Fruit fly (Drosophila melanogaster) whole organism, wandering third instar larva: ENCODE measurements around the gene armi.
A peak's percentile ranks its signal among the peaks of the same experiment; 100 is the strongest.

Source experiments
- CG9705 ChIP-seq: fragments of 200-800 bp; sonication (Bioruptor generic); optimal IDR thresholded peaks from 2 replicates; lab custom pipeline; 2018; ENCODE audit warnings: missing biosample characterization, mild to moderate bottlenecking, missing genetic modification characterization
- Dif ChIP-seq: fragments of 200-275, 200-300 bp; sonication (Bioruptor generic); optimal IDR thresholded peaks from 2 replicates; lab custom pipeline; 2018; ENCODE audit warnings: missing biosample characterization, missing genetic modification characterization; ENCODE audit not compliant: partially characterized antibody
- HLH106 ChIP-seq: fragments of 200-800 bp; optimal IDR thresholded peaks from 3 replicates; lab custom pipeline; 2019; ENCODE audit warnings: missing biosample characterization, mild to moderate bottlenecking, missing genetic modification characterization, moderate library complexity
- Hnf4 ChIP-seq: fragments of 200-800 bp; sonication (Bioruptor generic); optimal IDR thresholded peaks from 2 replicates; lab custom pipeline; 2016; ENCODE audit warnings: missing biosample characterization, mild to moderate bottlenecking, missing genetic modification characterization
- Hr83 ChIP-seq: fragments of 200-300 bp; sonication (Bioruptor generic); optimal IDR thresholded peaks from 2 replicates; lab custom pipeline; 2016; ENCODE audit warnings: missing biosample characterization, mild to moderate bottlenecking, missing genetic modification characterization, moderate library complexity; ENCODE audit not compliant: poor library complexity, severe bottlenecking
- Jra ChIP-seq: sonication (Bioruptor generic); optimal IDR thresholded peaks from 2 replicates; lab custom pipeline; 2016; ENCODE audit warnings: missing biosample characterization, missing genetic modification characterization
- Mio ChIP-seq: sonication (Bioruptor generic); optimal IDR thresholded peaks from 2 replicates; lab custom pipeline; 2016; ENCODE audit warnings: missing biosample characterization, missing genetic modification characterization
- N ChIP-seq: fragments of >200 bp; optimal IDR thresholded peaks from 2 replicates; lab custom pipeline; 2018; ENCODE audit warnings: missing biosample characterization, missing external identifiers, missing genetic modification characterization
- OdsH ChIP-seq: fragments of 200-800 bp; sonication (Bioruptor generic); optimal IDR thresholded peaks from 2 replicates; lab custom pipeline; 2016; ENCODE audit warnings: missing biosample characterization, mild to moderate bottlenecking, missing genetic modification characterization
- Rel ChIP-seq, 2 experiments: fragments of 200-800 bp; sonication (Bioruptor generic) in 1 of 2; optimal IDR thresholded peaks; 2 replicates in 1 of 2; 3 replicates in 1 of 2; lab custom pipeline; 2016 to 2019; ENCODE audit warnings: mild to moderate bottlenecking in 2 of 2, missing biosample characterization in 2 of 2, missing genetic modification characterization in 2 of 2, moderate library complexity in 1 of 2
- Sp1 ChIP-seq: fragments of 200-800 bp; sonication (Bioruptor generic); optimal IDR thresholded peaks from 3 replicates; lab custom pipeline; 2019; ENCODE audit warnings: missing biosample characterization, mild to moderate bottlenecking, missing genetic modification characterization, moderate library complexity
- Vsx2 ChIP-seq: fragments of 200-300, 225-300 bp; sonication (Bioruptor generic); optimal IDR thresholded peaks from 2 replicates; lab custom pipeline; 2018; ENCODE audit warnings: missing biosample characterization, missing genetic modification characterization; ENCODE audit not compliant: partially characterized antibody
- br ChIP-seq: fragments of 200-800 bp; sonication (Bioruptor generic); optimal IDR thresholded peaks from 2 replicates; lab custom pipeline; 2016; ENCODE audit warnings: missing biosample characterization, missing genetic modification characterization
- brk ChIP-seq: fragments of 200-800 bp; sonication (Bioruptor generic); optimal IDR thresholded peaks from 2 replicates; lab custom pipeline; 2016; ENCODE audit warnings: missing biosample characterization, mild to moderate bottlenecking, missing genetic modification characterization
- dmrt93B ChIP-seq: fragments of 200-800 bp; sonication (Bioruptor generic); optimal IDR thresholded peaks from 2 replicates; lab custom pipeline; 2018; ENCODE audit warnings: missing biosample characterization, mild to moderate bottlenecking, missing genetic modification characterization
- dsf ChIP-seq: sonication (Bioruptor generic); optimal IDR thresholded peaks from 2 replicates; lab custom pipeline; 2016; ENCODE audit warnings: missing biosample characterization, missing genetic modification characterization, borderline replicate concordance
- ey ChIP-seq: fragments of 200-800 bp; sonication (Bioruptor generic); optimal IDR thresholded peaks from 2 replicates; lab custom pipeline; 2016; ENCODE audit warnings: missing biosample characterization, missing genetic modification characterization
- foxo ChIP-seq, 2 experiments: fragments of 200-800 bp; sonication (Bioruptor generic); optimal IDR thresholded peaks; 2 replicates in 1 of 2; 3 replicates in 1 of 2; lab custom pipeline; 2016 to 2017; ENCODE audit warnings: missing biosample characterization in 2 of 2, missing genetic modification characterization in 2 of 2
- fru ChIP-seq: fragments of 200-800 bp; sonication (Bioruptor generic); optimal IDR thresholded peaks from 3 replicates; lab custom pipeline; 2016; ENCODE audit warnings: missing biosample characterization, mild to moderate bottlenecking, missing genetic modification characterization
- h ChIP-seq: fragments of 200-800 bp; sonication (Bioruptor generic); optimal IDR thresholded peaks from 3 replicates; lab custom pipeline; 2016; ENCODE audit warnings: missing biosample characterization, mild to moderate bottlenecking, missing genetic modification characterization
- jim ChIP-seq: fragments of 175-275, 200-325 bp; sonication (Bioruptor generic); optimal IDR thresholded peaks from 2 replicates; lab custom pipeline; 2016; ENCODE audit warnings: missing biosample characterization, mild to moderate bottlenecking, missing genetic modification characterization
- lola ChIP-seq: fragments of >200 bp; optimal IDR thresholded peaks from 2 replicates; lab custom pipeline; 2017; ENCODE audit warnings: missing biosample characterization, missing genetic modification characterization
- pan ChIP-seq: fragments of >200 bp; optimal IDR thresholded peaks from 2 replicates; lab custom pipeline; 2017
- psq ChIP-seq: fragments of 200-800 bp; sonication (Bioruptor generic); optimal IDR thresholded peaks from 3 replicates; lab custom pipeline; 2017; ENCODE audit warnings: missing biosample characterization, mild to moderate bottlenecking, missing genetic modification characterization, moderate library complexity
- rgr ChIP-seq: fragments of 200-800 bp; sonication (Bioruptor generic); optimal IDR thresholded peaks from 3 replicates; lab custom pipeline; 2016; ENCODE audit warnings: missing biosample characterization, mild to moderate bottlenecking, missing genetic modification characterization
- sv ChIP-seq: fragments of 200-800 bp; sonication (Bioruptor generic); optimal IDR thresholded peaks from 3 replicates; lab custom pipeline; 2016; ENCODE audit warnings: missing biosample characterization, missing genetic modification characterization
- tai ChIP-seq: sonication (Bioruptor generic); optimal IDR thresholded peaks from 2 replicates; lab custom pipeline; 2016; ENCODE audit warnings: missing biosample characterization, missing genetic modification characterization
- usp ChIP-seq: fragments of >200 bp; optimal IDR thresholded peaks from 2 replicates; lab custom pipeline; 2017; ENCODE audit warnings: missing biosample characterization, missing genetic modification characterization
- woc ChIP-seq: sonication (Bioruptor generic); optimal IDR thresholded peaks from 2 replicates; lab custom pipeline; 2016; ENCODE audit warnings: missing biosample characterization, mild to moderate bottlenecking, missing genetic modification characterization

The armi gene

DNA sequence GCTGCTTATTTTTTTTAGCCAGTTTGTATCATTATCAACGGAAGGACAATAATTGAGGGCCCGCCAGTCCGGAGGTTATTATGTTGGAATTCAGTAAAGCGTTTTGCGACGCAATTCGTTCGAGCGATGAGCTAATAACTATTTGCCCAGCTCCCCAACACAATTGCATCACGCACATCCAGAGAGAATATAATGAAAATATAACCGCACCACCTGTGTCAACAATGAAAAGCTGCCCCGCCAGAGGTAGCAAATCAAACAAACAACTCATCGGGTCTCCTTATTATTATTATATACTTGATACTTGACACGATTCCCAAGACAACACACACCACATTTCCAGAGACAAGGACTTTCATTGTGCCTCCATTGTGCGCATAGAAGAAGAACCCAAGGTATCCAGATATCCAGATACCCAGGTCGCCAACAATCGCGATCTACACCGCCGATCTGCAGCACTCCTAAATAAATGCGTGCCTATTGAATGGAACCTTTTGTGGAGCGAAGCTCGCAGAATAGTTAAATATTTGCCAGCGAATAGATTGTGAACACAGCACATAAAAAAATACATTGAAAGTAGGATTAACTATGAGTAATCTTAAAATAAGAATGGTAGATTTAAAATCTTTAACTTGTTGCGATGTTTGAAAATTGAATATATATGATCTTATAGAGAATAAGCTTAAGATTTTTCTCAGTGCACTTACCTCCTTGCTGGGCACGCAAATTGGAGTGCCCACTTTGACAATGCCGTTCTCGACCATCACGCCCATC is 18.2 kb upstream of the armi start:
- TF ChIP-seq h (GFP tag; lab: Kevin White, UChicago) (peak; percentile 4), jim (GFP tag; lab: Kevin White, UChicago) (peak; percentile 21), dmrt93B (GFP tag; lab: Kevin White, UChicago) (peak; percentile 7), brk (GFP tag; lab: Kevin White, UChicago) (peak; percentile 5), OdsH (GFP tag; lab: Kevin White, UChicago) (peak; percentile 46), rgr (GFP tag; lab: Kevin White, UChicago) (peak; percentile 46), dsf (no peak), fru (peak; percentile 6), Jra (no peak), tai (GFP tag; lab: Kevin White, UChicago) (peak; percentile 34), Hr83 (GFP tag; lab: Kevin White, UChicago) (peak; percentile 95)
- TF ChIP-seq, all 38 proteins: peak for 9

DNA sequence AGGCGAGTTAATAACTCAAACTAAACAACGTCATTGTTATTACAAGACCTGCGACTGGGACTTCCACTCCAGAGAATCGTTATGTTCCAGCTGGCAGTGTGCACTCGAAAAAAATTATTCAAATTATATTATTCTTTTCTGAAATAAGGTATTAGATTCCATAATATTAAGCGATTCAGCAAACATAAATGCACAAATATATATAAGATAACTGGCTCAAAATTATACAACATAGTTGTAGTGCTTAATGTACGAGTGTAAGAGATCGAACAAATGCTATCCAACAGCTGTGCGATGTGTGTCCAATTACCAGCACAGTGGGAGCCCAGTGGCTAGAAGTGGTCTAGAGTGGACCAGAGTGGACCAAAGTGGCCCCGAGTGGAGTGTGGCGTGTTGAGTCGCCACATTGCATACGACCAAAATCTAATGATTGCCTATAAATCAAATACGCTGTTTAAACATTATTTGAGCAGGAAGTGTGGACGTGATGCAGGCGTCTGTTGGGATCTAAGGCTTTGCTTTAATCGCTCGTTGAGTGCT is 16.8 kb upstream of the armi start:
- TF ChIP-seq OdsH (GFP tag; lab: Kevin White, UChicago), result no peak

DNA sequence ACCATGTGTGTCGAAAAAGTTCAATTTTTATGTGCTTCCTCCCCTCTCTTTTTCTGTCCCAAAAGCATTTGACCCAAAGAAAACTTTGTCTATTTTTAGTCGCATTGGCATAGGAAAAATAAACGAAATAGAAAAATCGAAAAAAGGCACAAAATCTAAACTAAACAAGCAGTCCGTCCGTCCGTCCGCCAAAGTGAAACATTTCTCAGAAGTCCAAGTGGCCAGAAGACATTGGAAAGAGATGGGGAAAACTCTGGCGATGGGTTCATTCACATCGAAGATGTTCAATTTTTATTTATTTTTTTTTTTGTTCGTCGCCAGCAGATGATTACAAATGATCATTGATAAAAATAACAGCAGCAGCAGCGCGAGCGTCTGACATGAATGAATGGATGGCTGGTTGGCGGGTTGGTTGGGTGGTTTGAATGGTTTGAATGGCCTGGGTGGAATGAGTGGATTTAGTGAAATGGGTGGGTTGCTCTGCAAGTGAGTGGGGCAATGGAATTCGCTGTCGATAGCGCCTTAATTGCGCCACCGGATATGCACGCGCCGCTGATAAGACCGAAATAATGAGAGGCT is 13.1 kb upstream of the armi start:
- peak; percentile 34 for TF ChIP-seq h (GFP tag; lab: Kevin White, UChicago)
- no peak for TF ChIP-seq usp (GFP tag; lab: Kevin White, UChicago)
- no peak for TF ChIP-seq tai (GFP tag; lab: Kevin White, UChicago)
- TF ChIP-seq ey (GFP tag; lab: Kevin White, UChicago), result no peak

DNA sequence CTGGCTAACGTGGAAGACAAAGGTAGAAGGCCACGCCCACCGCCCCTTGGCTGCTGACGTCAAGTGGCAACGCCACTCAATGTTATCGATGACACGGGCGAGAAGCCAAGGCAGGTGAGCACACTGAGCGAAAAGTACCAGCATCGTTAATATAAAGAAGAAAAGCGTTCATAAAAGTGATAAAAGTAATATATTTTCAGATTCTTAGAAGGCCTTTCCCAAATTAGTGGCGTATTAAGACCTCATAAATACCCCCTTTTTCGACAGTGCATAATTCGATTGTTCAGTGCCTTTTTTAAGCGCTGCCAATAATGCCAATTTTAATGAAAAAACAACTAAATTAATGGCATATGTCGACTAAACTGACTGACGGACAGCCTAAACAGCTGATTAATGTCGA is 11.4 kb upstream of the armi start:
- no peak for TF ChIP-seq CG9705 (GFP tag; lab: Kevin White, UChicago)
- TF ChIP-seq dsf, result no peak
- peak; percentile 27 for TF ChIP-seq OdsH (GFP tag; lab: Kevin White, UChicago)
- TF ChIP-seq h (GFP tag; lab: Kevin White, UChicago), result no peak
- TF ChIP-seq rgr (GFP tag; lab: Kevin White, UChicago), result peak; percentile 45
- no peak for TF ChIP-seq Mio (GFP tag; lab: Kevin White, UChicago)
- no peak for TF ChIP-seq Jra
- no peak for TF ChIP-seq usp (GFP tag; lab: Kevin White, UChicago)
- no peak for TF ChIP-seq tai (GFP tag; lab: Kevin White, UChicago)
- peak; percentile 7 for TF ChIP-seq fru
- TF ChIP-seq ey (GFP tag; lab: Kevin White, UChicago), result peak; percentile 39
- TF ChIP-seq lola (GFP tag; lab: Kevin White, UChicago), result no peak
- peak; percentile 32 for TF ChIP-seq psq (GFP tag; lab: Kevin White, UChicago)
- TF ChIP-seq Vsx2 (GFP tag; lab: Kevin White, UChicago), result no peak
- TF ChIP-seq Rel (GFP tag; optimal IDR thresholded peaks at IDR 0.05; lab: Kevin White, UChicago), result no peak
- no peak for TF ChIP-seq Rel (tag; optimal IDR thresholded peaks at IDR 0.05; lab: Kevin White, UChicago)
- no peak for TF ChIP-seq woc
- peak; percentile 30 for TF ChIP-seq br (GFP tag; lab: Kevin White, UChicago)
- TF ChIP-seq pan, result no peak
- TF ChIP-seq foxo (GFP tag; optimal IDR thresholded peaks at IDR 0.05; lab: Kevin White, UChicago), result peak in 1 of 2 experiments; percentile 33
- TF ChIP-seq N (GFP tag; lab: Kevin White, UChicago), result no peak
- peak; percentile 19 for TF ChIP-seq sv (GFP tag; lab: Kevin White, UChicago)
- peak; percentile 14 for TF ChIP-seq Sp1 (GFP tag; lab: Kevin White, UChicago)
- no peak for TF ChIP-seq Dif

DNA sequence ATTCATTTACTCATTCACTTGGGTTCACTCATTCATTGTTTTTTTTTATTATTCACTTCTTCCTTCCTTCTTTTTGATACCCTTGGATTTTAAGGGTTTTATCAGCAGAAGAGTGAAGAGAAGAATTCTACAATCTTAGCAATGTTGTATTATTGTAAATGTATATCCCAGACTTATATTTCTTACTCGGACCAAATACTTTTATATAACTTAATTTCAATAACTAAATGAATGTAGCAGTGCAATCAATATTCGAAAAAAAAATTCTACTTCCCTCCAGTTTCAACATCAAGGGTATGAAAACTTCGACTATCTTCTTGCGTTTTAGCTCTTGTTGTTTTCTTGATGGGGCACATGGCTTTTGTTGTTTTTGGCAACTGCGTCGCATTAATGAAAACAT is 10.7 kb upstream of the armi start:
- TF ChIP-seq foxo (GFP tag; optimal IDR thresholded peaks at IDR 0.05; lab: Kevin White, UChicago) (peak in 1 of 2 experiments; percentile 26), br (GFP tag; lab: Kevin White, UChicago) (peak; percentile 63), rgr (GFP tag; lab: Kevin White, UChicago) (peak; percentile 71), woc (peak; percentile 75), Hnf4 (GFP tag; lab: Kevin White, UChicago) (no peak), h (GFP tag; lab: Kevin White, UChicago) (peak; percentile 50), tai (GFP tag; lab: Kevin White, UChicago) (no peak), usp (GFP tag; lab: Kevin White, UChicago) (no peak), Sp1 (GFP tag; lab: Kevin White, UChicago) (peak; percentile 59), fru (peak; percentile 19), OdsH (GFP tag; lab: Kevin White, UChicago) (peak; percentile 74), psq (GFP tag; lab: Kevin White, UChicago) (peak; percentile 82), HLH106 (tag; lab: Kevin White, UChicago) (peak; percentile 45), Rel (GFP tag; optimal IDR thresholded peaks at IDR 0.05; lab: Kevin White, UChicago) (no peak), Rel (tag; optimal IDR thresholded peaks at IDR 0.05; lab: Kevin White, UChicago) (no peak), ey (GFP tag; lab: Kevin White, UChicago) (peak; percentile 72)
